Fruit fly (Drosophila melanogaster) whole organism, embryonic: ENCODE results near the gene CG13369.

Experiments
- Adf1 ChIP-seq: fragments of 200-800 bp; sonication (Bioruptor generic); IDR thresholded peaks from 2 replicates; pipeline ENCODE4 v1.3.6; 2022; ENCODE audit warnings: missing biosample characterization, missing genetic modification characterization
- Bgb ChIP-seq: fragments of 200-800 bp; sonication (Bioruptor generic); IDR thresholded peaks from 2 replicates; pipeline ENCODE4 v1.3.6; 2022; ENCODE audit warnings: missing biosample characterization, missing genetic modification characterization; ENCODE audit not compliant: partially characterized antibody
- BtbVII ChIP-seq: fragments of 200-800 bp; sonication (Bioruptor generic); optimal IDR thresholded peaks from 3 replicates; lab custom pipeline; 2017; ENCODE audit warnings: missing biosample characterization, mild to moderate bottlenecking, missing genetic modification characterization
- CG12299 ChIP-seq: fragments of 200-800 bp; sonication (Bioruptor generic); optimal IDR thresholded peaks from 2 replicates; lab custom pipeline; 2018; ENCODE audit warnings: missing biosample characterization, mild to moderate bottlenecking, missing genetic modification characterization
- CG12659 ChIP-seq: fragments of 200-800 bp; sonication (Bioruptor generic); optimal IDR thresholded peaks from 3 replicates; lab custom pipeline; 2017; ENCODE audit warnings: mild to moderate bottlenecking, missing biosample characterization, missing genetic modification reagents, missing genetic modification characterization
- CG12769 ChIP-seq: fragments of 200-800 bp; sonication (Bioruptor generic); optimal IDR thresholded peaks from 2 replicates; lab custom pipeline; 2019; ENCODE audit warnings: missing biosample characterization, mild to moderate bottlenecking, missing genetic modification characterization, moderate library complexity
- CG14441 ChIP-seq: fragments of 200-800 bp; sonication (Bioruptor generic); IDR thresholded peaks from 2 replicates; pipeline ENCODE4 v1.3.6; 2022; ENCODE audit warnings: missing biosample characterization, missing genetic modification characterization
- CG14710 ChIP-seq: fragments of 200-800 bp; sonication (Bioruptor generic); optimal IDR thresholded peaks from 3 replicates; lab custom pipeline; 2019; ENCODE audit warnings: missing biosample characterization, mild to moderate bottlenecking, missing genetic modification characterization, moderate library complexity
- CG16779 ChIP-seq: fragments of 200-800 bp; sonication (Bioruptor generic); IDR thresholded peaks from 2 replicates; pipeline ENCODE4 v1.3.6; 2022; ENCODE audit warnings: missing biosample characterization, missing genetic modification characterization
- CG17328 ChIP-seq: fragments of 200-800 bp; sonication (Bioruptor generic); IDR thresholded peaks from 2 replicates; pipeline ENCODE4 v1.3.6; 2022; ENCODE audit warnings: missing biosample characterization, missing genetic modification characterization
- CG17359 ChIP-seq: fragments of 200-800 bp; sonication (Bioruptor generic); optimal IDR thresholded peaks from 3 replicates; lab custom pipeline; 2018; ENCODE audit warnings: missing biosample characterization, mild to moderate bottlenecking, missing genetic modification characterization, moderate library complexity
- CG17361 ChIP-seq: fragments of 200-800 bp; sonication (Bioruptor generic); IDR thresholded peaks from 3 replicates; pipeline ENCODE4 v1.3.6; 2022; ENCODE audit warnings: missing biosample characterization, missing genetic modification characterization
- CG17829 ChIP-seq: fragments of 200-800 bp; optimal IDR thresholded peaks from 2 replicates; lab custom pipeline; 2019; ENCODE audit warnings: missing biosample characterization, mild to moderate bottlenecking, missing genetic modification characterization, moderate library complexity
- CG1832 ChIP-seq: fragments of 200-800 bp; sonication (Bioruptor generic); optimal IDR thresholded peaks from 2 replicates; lab custom pipeline; 2017; ENCODE audit warnings: missing biosample characterization, mild to moderate bottlenecking, missing genetic modification characterization, inconsistent platforms
- CG42726 ChIP-seq: fragments of 200-800 bp; sonication (Bioruptor generic); IDR thresholded peaks from 2 replicates; pipeline ENCODE4 v1.3.6; 2022; ENCODE audit warnings: missing biosample characterization, missing genetic modification characterization; ENCODE audit not compliant: partially characterized antibody
- CG4424 ChIP-seq: fragments of 200-800 bp; sonication (Bioruptor generic); optimal IDR thresholded peaks from 3 replicates; lab custom pipeline; 2016; ENCODE audit warnings: missing biosample characterization, missing genetic modification characterization
- CG6854 ChIP-seq: fragments of 200-800 bp; sonication (Bioruptor generic); optimal IDR thresholded peaks from 3 replicates; lab custom pipeline; 2017; ENCODE audit warnings: missing biosample characterization, mild to moderate bottlenecking, missing genetic modification characterization
- Dp ChIP-seq: fragments of 200-800 bp; sonication (Bioruptor generic); optimal IDR thresholded peaks from 2 replicates; lab custom pipeline; 2018; ENCODE audit warnings: missing biosample characterization, mild to moderate bottlenecking, missing genetic modification characterization, moderate library complexity
- Dref ChIP-seq: fragments of 200-800 bp; sonication (Bioruptor generic); IDR thresholded peaks from 2 replicates; pipeline ENCODE4 v1.3.6; 2022; ENCODE audit warnings: missing biosample characterization, missing genetic modification characterization
- GATAe ChIP-seq: fragments of 200-800 bp; sonication (Bioruptor generic); conservative IDR thresholded peaks from 2 replicates; pipeline ENCODE4 v1.3.6; 2022; ENCODE audit warnings: missing biosample characterization, missing genetic modification characterization
- Hand ChIP-seq: fragments of 200-800 bp; sonication (Bioruptor generic); optimal IDR thresholded peaks from 2 replicates; lab custom pipeline; 2017; ENCODE audit warnings: mild to moderate bottlenecking, missing biosample characterization, missing genetic modification reagents, missing genetic modification characterization
- Hmr ChIP-seq: fragments of 200-800 bp; sonication (Bioruptor generic); optimal IDR thresholded peaks from 3 replicates; lab custom pipeline; 2017; ENCODE audit warnings: mild to moderate bottlenecking, missing biosample characterization, missing genetic modification reagents, missing genetic modification characterization
- MBD-R2 ChIP-seq: fragments of 200-800 bp; sonication (Bioruptor generic); IDR thresholded peaks from 2 replicates; pipeline ENCODE4 v1.3.6; 2022; ENCODE audit warnings: missing biosample characterization, missing genetic modification characterization
- Myb ChIP-seq: fragments of 200-800 bp; sonication (Bioruptor generic); optimal IDR thresholded peaks from 2 replicates; lab custom pipeline; 2016; ENCODE audit warnings: missing biosample characterization, missing genetic modification characterization
- Neu2 ChIP-seq: fragments of 200-800 bp; sonication (Bioruptor generic); optimal IDR thresholded peaks from 3 replicates; lab custom pipeline; 2016; ENCODE audit warnings: missing biosample characterization, missing genetic modification characterization, borderline replicate concordance
- Opbp ChIP-seq: fragments of 200-800 bp; sonication (Bioruptor generic); IDR thresholded peaks from 3 replicates; pipeline ENCODE4 v1.3.6; 2022; ENCODE audit warnings: missing biosample characterization, missing genetic modification characterization; ENCODE audit not compliant: partially characterized antibody
- Trl ChIP-seq, 3 experiments: fragments of >200 bp in 2 of 3; fragments of 200-800 bp in 1 of 3; sonication (Bioruptor generic) in 1 of 3; optimal IDR thresholded peaks; 2 replicates in 1 of 3; 3 replicates in 2 of 3; lab custom pipeline; 2016 to 2017; ENCODE audit warnings: missing biosample characterization in 1 of 3, missing genetic modification characterization in 1 of 3
- ab ChIP-seq: fragments of 200-800 bp; sonication (Bioruptor generic); optimal IDR thresholded peaks from 2 replicates; lab custom pipeline; 2016; ENCODE audit warnings: missing biosample characterization, missing genetic modification characterization
- amos ChIP-seq: fragments of 200-800 bp; sonication (Bioruptor generic); IDR thresholded peaks from 2 replicates; pipeline ENCODE4 v1.3.6; 2022; ENCODE audit warnings: missing biosample characterization, missing genetic modification characterization; ENCODE audit not compliant: partially characterized antibody
- esg ChIP-seq: fragments of 200-800 bp; sonication (Bioruptor generic); conservative IDR thresholded peaks from 2 replicates; pipeline ENCODE4 v1.3.6; 2022; ENCODE audit warnings: missing biosample characterization, missing genetic modification characterization
- ftz-f1 ChIP-seq: fragments of 200-800 bp; sonication (Bioruptor generic); optimal IDR thresholded peaks from 2 replicates; lab custom pipeline; 2016; ENCODE audit warnings: missing biosample characterization, missing genetic modification characterization
- fu2 ChIP-seq: fragments of 200-800 bp; sonication (Bioruptor generic); optimal IDR thresholded peaks from 2 replicates; lab custom pipeline; 2016; ENCODE audit warnings: missing biosample characterization, missing genetic modification characterization
- gcm ChIP-seq: fragments of 200-800 bp; sonication (Bioruptor generic); optimal IDR thresholded peaks from 2 replicates; lab custom pipeline; 2019; ENCODE audit warnings: missing biosample characterization, mild to moderate bottlenecking, missing genetic modification characterization, moderate library complexity
- hb ChIP-seq: fragments of 200-800 bp; sonication (Bioruptor generic); IDR thresholded peaks from 3 replicates; pipeline ENCODE4 v1.3.6; 2022; ENCODE audit warnings: missing biosample characterization, missing genetic modification characterization; ENCODE audit not compliant: partially characterized antibody
- hkb ChIP-seq, 2 experiments: fragments of 200-800 bp in 1 of 2; fragments of >200 bp in 1 of 2; sonication (Bioruptor generic) in 1 of 2; IDR thresholded peaks in 1 of 2; optimal IDR thresholded peaks in 1 of 2; 2 replicates each; pipeline versions ENCODE4 v1.3.6 to Lab custom; 2017 to 2022; ENCODE audit warnings: missing biosample characterization in 1 of 2, missing genetic modification characterization in 1 of 2
- inv ChIP-seq: fragments of 200-800 bp; sonication (Bioruptor generic); IDR thresholded peaks from 2 replicates; pipeline ENCODE4 v1.3.6; 2022; ENCODE audit warnings: missing biosample characterization, missing genetic modification characterization; ENCODE audit not compliant: partially characterized antibody
- lbe ChIP-seq: fragments of 200-800 bp; sonication (Bioruptor generic); optimal IDR thresholded peaks from 2 replicates; lab custom pipeline; 2016; ENCODE audit warnings: missing biosample characterization, mild to moderate bottlenecking, missing genetic modification characterization
- lilli ChIP-seq: fragments of 200-800 bp; sonication (Bioruptor generic); optimal IDR thresholded peaks from 3 replicates; lab custom pipeline; 2016; ENCODE audit warnings: missing biosample characterization, missing genetic modification characterization
- nerfin-1 ChIP-seq: fragments of 200-800 bp; sonication (Bioruptor generic); optimal IDR thresholded peaks from 3 replicates; lab custom pipeline; 2019; ENCODE audit warnings: missing biosample characterization, mild to moderate bottlenecking, missing genetic modification characterization, moderate library complexity
- nmo ChIP-seq: fragments of 200-800 bp; sonication (Bioruptor generic); optimal IDR thresholded peaks from 2 replicates; lab custom pipeline; 2018; ENCODE audit warnings: missing biosample characterization, mild to moderate bottlenecking, missing genetic modification characterization, moderate library complexity
- pzg ChIP-seq: fragments of 200-800 bp; sonication (Bioruptor generic); optimal IDR thresholded peaks from 3 replicates; lab custom pipeline; 2018; ENCODE audit warnings: missing biosample characterization, mild to moderate bottlenecking, missing genetic modification characterization, moderate library complexity
- row ChIP-seq: fragments of 200-800 bp; sonication (Bioruptor generic); IDR thresholded peaks from 3 replicates; pipeline ENCODE4 v1.3.6; 2022; ENCODE audit warnings: missing biosample characterization, missing genetic modification characterization
- scrt ChIP-seq: fragments of 200-800 bp; sonication (Bioruptor generic); optimal IDR thresholded peaks from 2 replicates; lab custom pipeline; 2018; ENCODE audit warnings: missing biosample characterization, mild to moderate bottlenecking, missing genetic modification characterization, moderate library complexity
- slp2 ChIP-seq: fragments of 200-800 bp; sonication (Bioruptor generic); optimal IDR thresholded peaks from 2 replicates; lab custom pipeline; 2016; ENCODE audit warnings: missing biosample characterization, missing genetic modification characterization
- trh ChIP-seq: fragments of 200-800 bp; sonication (Bioruptor generic); optimal IDR thresholded peaks from 2 replicates; lab custom pipeline; 2016; ENCODE audit warnings: missing biosample characterization, missing genetic modification characterization
- unc-4 ChIP-seq: fragments of 200-800 bp; sonication (Bioruptor generic); IDR thresholded peaks from 2 replicates; pipeline ENCODE4 v1.3.6; 2022; ENCODE audit warnings: missing biosample characterization, missing genetic modification characterization; ENCODE audit not compliant: partially characterized antibody
- zen2 ChIP-seq: fragments of 200-800 bp; sonication (Bioruptor generic); IDR thresholded peaks from 3 replicates; pipeline ENCODE4 v1.3.6; 2022; ENCODE audit warnings: missing biosample characterization, missing genetic modification characterization; ENCODE audit not compliant: partially characterized antibody

The CG13369 gene

DNA sequence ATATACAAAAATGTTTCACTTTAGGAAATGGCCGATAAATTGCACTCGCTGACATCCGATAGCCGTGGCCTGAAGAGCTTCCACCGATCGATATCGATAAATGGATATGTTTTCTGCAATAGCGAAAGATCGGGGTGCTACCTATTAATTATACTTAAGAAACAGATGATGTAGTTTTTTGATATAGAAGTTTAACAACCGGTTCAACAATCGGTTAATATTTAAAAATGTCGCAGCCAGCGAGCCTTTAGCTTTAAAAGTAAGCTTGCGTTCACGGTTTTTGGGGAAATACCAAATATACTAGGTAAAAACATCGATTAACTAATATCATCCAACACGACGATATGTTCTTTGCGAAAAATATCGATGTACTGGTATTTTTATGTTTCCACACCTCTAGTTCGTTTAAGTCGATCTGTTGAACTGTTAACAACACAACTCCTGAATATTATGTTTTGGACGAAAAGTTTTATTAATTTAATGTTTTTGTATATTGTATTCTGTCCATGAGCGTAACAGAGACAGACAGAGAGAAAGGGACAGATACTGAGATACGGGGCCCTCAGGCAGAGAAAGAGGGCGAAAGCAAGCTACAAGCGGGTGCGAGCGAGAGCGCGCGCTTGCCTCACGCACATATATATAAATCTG, 12.4 kb downstream of the CG13369 start, which contains the start of gene Dredd (continued):
- peak; percentile 83 for TF ChIP-seq Opbp (GFP tag; lab: Robert Waterston, UW)
- TF ChIP-seq slp2: no peak
- TF ChIP-seq CG12659 (GFP tag; lab: Kevin White, UChicago): peak; percentile 76
- TF ChIP-seq Adf1 (GFP tag; lab: Robert Waterston, UW): peak; percentile 11; the same call in 1 of the 2 replicates
- TF ChIP-seq CG4424 (GFP tag; lab: Kevin White, UChicago): no peak
- peak; percentile 36 for TF ChIP-seq CG12299 (tag; lab: Kevin White, UChicago)
- TF ChIP-seq Hand (GFP tag; lab: Kevin White, UChicago): peak; percentile 35
- no peak for TF ChIP-seq esg (GFP tag; lab: Robert Waterston, UW)
- TF ChIP-seq CG17328 (GFP tag; lab: Robert Waterston, UW): no peak
- TF ChIP-seq MBD-R2 (GFP tag; lab: Robert Waterston, UW): 0 out of 2 replicates have a peak, but pooled peaks have one; percentile 9
- peak; percentile 24 for TF ChIP-seq Myb
- TF ChIP-seq ab (GFP tag; lab: Kevin White, UChicago): no peak
- TF ChIP-seq CG14441 (GFP tag; lab: Robert Waterston, UW): 0 out of 2 replicates have a peak, but pooled peaks have one; percentile 10
- 0 out of 2 replicates have a peak, but pooled peaks have one; percentile 13 for TF ChIP-seq GATAe (GFP tag; lab: Robert Waterston, UW)
- TF ChIP-seq CG1832 (GFP tag; lab: Kevin White, UChicago): peak; percentile 87
- TF ChIP-seq BtbVII (GFP tag; lab: Kevin White, UChicago): peak; percentile 48
- TF ChIP-seq inv (GFP tag; lab: Robert Waterston, UW): peak; percentile 84
- peak; percentile 80 for TF ChIP-seq pzg
- TF ChIP-seq nerfin-1 (tag; lab: Kevin White, UChicago): no peak
- peak; percentile 12 for TF ChIP-seq CG6854 (GFP tag; lab: Kevin White, UChicago)
- TF ChIP-seq gcm: peak; percentile 31
- TF ChIP-seq Neu2 (GFP tag; lab: Kevin White, UChicago): peak; percentile 22
- TF ChIP-seq Trl (optimal IDR thresholded peaks at IDR 0.05; lab: Kevin White, UChicago): no peak
- TF ChIP-seq Trl (GFP tag; optimal IDR thresholded peaks at IDR 0.05; lab: Kevin White, UChicago): no peak
- peak; percentile 28 for TF ChIP-seq Hmr (GFP tag; lab: Kevin White, UChicago)
- TF ChIP-seq zen2: peak; percentile 85
- peak; percentile 94 for TF ChIP-seq unc-4 (GFP tag; lab: Robert Waterston, UW)
- TF ChIP-seq amos (GFP tag; lab: Robert Waterston, UW): peak; percentile 89
- peak; percentile 35 for TF ChIP-seq scrt (GFP tag; lab: Kevin White, UChicago)
- no peak for TF ChIP-seq CG16779
- TF ChIP-seq CG17361 (GFP tag; lab: Robert Waterston, UW): peak; percentile 40; the same call in 1 of the 3 replicates
- peak; percentile 26 for TF ChIP-seq nmo (GFP tag; lab: Kevin White, UChicago)
- TF ChIP-seq lilli: peak; percentile 38
- no peak for TF ChIP-seq trh
- peak; percentile 76 for TF ChIP-seq Dref (GFP tag; lab: Robert Waterston, UW)
- peak; percentile 86 for TF ChIP-seq Bgb (GFP tag; lab: Robert Waterston, UW)
- no peak for TF ChIP-seq fu2 (GFP tag; lab: Kevin White, UChicago)
- TF ChIP-seq hb (GFP tag; lab: Robert Waterston, UW): peak; percentile 83
- peak; percentile 39 for TF ChIP-seq Dp (GFP tag; lab: Kevin White, UChicago)
- 0 out of 3 replicates have a peak, but pooled peaks have one; percentile 10 for TF ChIP-seq row (GFP tag; lab: Robert Waterston, UW)
- TF ChIP-seq CG12769 (tag; lab: Kevin White, UChicago): no peak
- no peak for TF ChIP-seq hkb (optimal IDR thresholded peaks at IDR 0.05; lab: Kevin White, UChicago)
- no peak for TF ChIP-seq hkb (GFP tag; IDR thresholded peaks at IDR 0.05; lab: Robert Waterston, UW)
- peak; percentile 67 for TF ChIP-seq CG14710 (tag; lab: Kevin White, UChicago)
- peak; percentile 33 for TF ChIP-seq lbe (GFP tag; lab: Kevin White, UChicago)
- TF ChIP-seq CG17359 (tag; lab: Kevin White, UChicago): peak; percentile 4
- TF ChIP-seq ftz-f1 (GFP tag; lab: Kevin White, UChicago): no peak
- TF ChIP-seq CG17829: peak; percentile 79
- TF ChIP-seq CG42726 (GFP tag; lab: Robert Waterston, UW): peak; percentile 82; the same call in 1 of the 2 replicates
